Worm (Caenorhabditis elegans) whole organism, L4/young adult: ENCODE data around the gene T20G5.13.

Source experiments
- W03F9.2 ChIP-seq: fragments of 150-350 bp; optimal IDR thresholded peaks from 2 replicates; lab custom pipeline; 2014; ENCODE audit warnings: missing biosample characterization, missing genetic modification characterization
- dao-5 ChIP-seq: sonication (generic microtip); optimal IDR thresholded peaks from 2 replicates; lab custom pipeline; 2016; ENCODE audit warnings: missing genotype, missing genetic modification characterization, moderate library complexity, missing compliant biosample characterization
- him-1 ChIP-seq: sonication (generic microtip); optimal IDR thresholded peaks from 2 replicates; lab custom pipeline; 2016; ENCODE audit warnings: missing genotype, missing genetic modification reagents, missing genetic modification characterization, missing compliant biosample characterization

DNA sequence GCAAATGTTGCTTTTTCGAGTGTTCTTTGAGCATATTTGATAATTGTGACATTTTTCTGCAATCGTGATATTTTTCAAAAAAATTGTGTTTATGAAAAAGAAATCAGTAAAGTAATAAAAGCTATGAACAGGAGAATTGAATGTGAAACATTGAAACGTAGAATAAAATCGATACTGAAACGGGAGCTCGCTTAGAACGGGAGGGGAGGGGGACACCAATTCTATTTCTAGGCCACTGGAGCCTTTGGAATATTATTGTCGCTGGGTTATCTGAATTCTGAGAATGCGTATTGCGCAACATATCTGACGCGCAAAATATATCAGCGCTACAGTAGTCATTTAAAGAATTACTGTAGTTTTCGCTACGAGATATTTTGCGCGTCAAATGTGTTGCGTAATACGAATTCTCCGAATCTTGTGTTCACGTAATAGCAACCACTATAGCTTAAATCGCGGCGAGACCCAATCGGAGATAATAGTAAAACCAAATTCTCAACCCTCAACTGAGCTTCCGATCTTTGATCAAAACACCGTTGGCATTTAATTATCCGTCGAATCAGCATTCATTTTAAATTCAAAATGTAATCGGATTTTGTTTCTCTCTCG is 10.9 kb upstream of the T20G5.13 start, which contains the start of the genes blos-1 and best-18:
- no peak for TF ChIP-seq him-1 (tag; lab: Kevin White, UChicago)
- no peak for TF ChIP-seq dao-5 (tag; lab: Kevin White, UChicago)
- no peak for TF ChIP-seq W03F9.2 (tag; lab: Kevin White, UChicago)
